Worm (Caenorhabditis elegans) whole organism, L4 larva: ENCODE measurements around the gene C14C6.6.

Experiments used
- ceh-28 ChIP-seq: fragments of 150-350 bp; optimal IDR thresholded peaks from 2 replicates; lab custom pipeline; 2014; ENCODE audit warnings: missing biosample characterization, missing genetic modification reagents, missing genetic modification characterization
- ceh-82 ChIP-seq: sonication (generic microtip); optimal IDR thresholded peaks from 2 replicates; lab custom pipeline; 2017; ENCODE audit warnings: missing biosample characterization, missing genetic modification characterization
- sdz-12 ChIP-seq: fragments of 200-800 bp; sonication (Bioruptor generic); optimal IDR thresholded peaks from 2 replicates; lab custom pipeline; 2018; ENCODE audit warnings: mild to moderate bottlenecking, missing genetic modification characterization, missing compliant biosample characterization
- zip-11 ChIP-seq: fragments of 200-800 bp; sonication (Bioruptor generic); IDR thresholded peaks from 2 replicates; pipeline ENCODE4 v1.3.6; 2022; ENCODE audit warnings: missing genetic modification characterization, missing compliant biosample characterization

- TF ChIP-seq ceh-82 (no peak), sdz-12 (GFP tag; lab: Kevin White, UChicago) (no peak), zip-11 (no peak), ceh-28 (tag; lab: Kevin White, UChicago) (no peak)
These were observed 15.0 kb upstream of the C14C6.6 start, which contains the start of gene C14C6.2 for ce11 chrV:562834-563233.
